Worm (Caenorhabditis elegans): ENCODE measurements around the gene col-103.
A peak's percentile ranks its signal among the peaks of the same experiment; 100 is the strongest.

col-103 gene

DNA sequence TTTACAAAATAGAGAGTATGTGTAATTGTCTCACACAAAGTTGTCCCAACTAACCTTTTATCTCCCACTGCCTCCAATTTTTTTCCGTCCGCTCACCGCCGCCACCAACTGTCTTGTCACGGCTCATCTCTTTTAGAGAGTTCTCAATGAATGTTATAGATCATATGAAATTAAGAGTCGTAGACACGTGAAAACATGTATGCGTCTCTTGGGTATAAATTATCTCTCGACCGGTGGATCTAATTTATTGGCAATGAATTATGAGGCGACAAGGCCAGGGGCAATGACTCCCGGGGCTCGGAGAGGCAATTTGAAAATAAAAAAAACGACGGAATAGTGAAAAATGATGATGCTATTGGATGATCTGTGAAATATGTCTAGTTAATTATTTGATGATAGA, 22.8 kb downstream of the col-103 start:
- TF ChIP-seq ceh-28 (tag; optimal IDR thresholded peaks at IDR 0.05) (no peak), ceh-82 (tag; optimal IDR thresholded peaks at IDR 0.05) (no peak), nhr-11 (tag; optimal IDR thresholded peaks at IDR 0.05) (no peak), nhr-67 (tag; optimal IDR thresholded peaks at IDR 0.05) (no peak), ceh-9 (tag; optimal IDR thresholded peaks at IDR 0.05) (no peak), unc-62 (GFP tag; optimal IDR thresholded peaks at IDR 0.05) (no peak), nfya-1 (tag; optimal IDR thresholded peaks at IDR 0.05; ENCODE audit: insufficient read depth) (peak; percentile 17), ztf-11 (tag; optimal IDR thresholded peaks at IDR 0.05) (no peak), lin-39 (tag; optimal IDR thresholded peaks at IDR 0.05) (peak; percentile 2), snpc-4 (tag; optimal IDR thresholded peaks at IDR 0.05) (no peak), R02D3.7 (tag; optimal IDR thresholded peaks at IDR 0.05) (no peak), egl-5 (tag; optimal IDR thresholded peaks at IDR 0.05) (peak; percentile 87), fkh-2 (tag; optimal IDR thresholded peaks at IDR 0.05) (no peak), unc-39 (tag; optimal IDR thresholded peaks at IDR 0.05) (no peak), nhr-43 (tag; optimal IDR thresholded peaks at IDR 0.05; ENCODE audit: poor library complexity, severe bottlenecking) (no peak), nhr-28 (tag; optimal IDR thresholded peaks at IDR 0.05) (no peak), lin-15B (tag; optimal IDR thresholded peaks at IDR 0.05) (no peak)

DNA sequence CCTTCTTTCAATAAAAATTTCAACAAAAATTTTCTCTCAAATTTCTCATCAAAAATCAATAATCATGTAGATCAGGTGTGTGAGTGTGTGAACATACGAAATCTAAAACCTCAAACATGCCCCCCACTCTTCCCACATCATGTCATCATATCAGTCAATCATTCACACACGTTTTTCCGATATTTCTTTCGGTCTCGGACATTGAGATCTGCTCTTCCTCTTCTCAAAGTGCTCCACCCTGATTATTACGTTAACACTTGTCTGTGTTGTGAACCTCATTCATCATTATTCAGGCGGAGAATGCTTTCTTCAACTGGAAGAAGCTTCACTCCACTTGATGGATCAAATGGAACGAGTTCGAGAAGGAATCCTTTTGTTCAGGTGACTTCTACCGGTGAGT, 27.0 kb downstream of the col-103 start, which contains the start of gene kvs-5:
Gene kvs-5, plus strand, starts transcription at position 301 of the 400 bp plus-strand sequence.
- TF ChIP-seq fkh-2 (tag; optimal IDR thresholded peaks at IDR 0.05) (no peak), pha-4 (tag; optimal IDR thresholded peaks at IDR 0.05) (no peak), snpc-4 (tag; optimal IDR thresholded peaks at IDR 0.05) (no peak), nhr-11 (tag; optimal IDR thresholded peaks at IDR 0.05) (no peak), nhr-25 (tag; optimal IDR thresholded peaks at IDR 0.05) (no peak), ceh-16 (tag; optimal IDR thresholded peaks at IDR 0.05) (no peak), eor-1 (tag; optimal IDR thresholded peaks at IDR 0.05) (no peak), nhr-43 (tag; optimal IDR thresholded peaks at IDR 0.05; ENCODE audit: poor library complexity, severe bottlenecking) (no peak), ama-1 (optimal IDR thresholded peaks at IDR 0.05) (no peak), ztf-11 (tag; optimal IDR thresholded peaks at IDR 0.05) (no peak), zag-1 (tag; optimal IDR thresholded peaks at IDR 0.05) (no peak), mml-1 (tag; optimal IDR thresholded peaks at IDR 0.05) (no peak), lin-15B (tag; optimal IDR thresholded peaks at IDR 0.05) (no peak), hmg-11 (tag; optimal IDR thresholded peaks at IDR 0.05) (no peak), ceh-28 (tag; optimal IDR thresholded peaks at IDR 0.05) (no peak), daf-12 (tag; optimal IDR thresholded peaks at IDR 0.05) (no peak), egl-5 (tag; optimal IDR thresholded peaks at IDR 0.05) (no peak)

DNA sequence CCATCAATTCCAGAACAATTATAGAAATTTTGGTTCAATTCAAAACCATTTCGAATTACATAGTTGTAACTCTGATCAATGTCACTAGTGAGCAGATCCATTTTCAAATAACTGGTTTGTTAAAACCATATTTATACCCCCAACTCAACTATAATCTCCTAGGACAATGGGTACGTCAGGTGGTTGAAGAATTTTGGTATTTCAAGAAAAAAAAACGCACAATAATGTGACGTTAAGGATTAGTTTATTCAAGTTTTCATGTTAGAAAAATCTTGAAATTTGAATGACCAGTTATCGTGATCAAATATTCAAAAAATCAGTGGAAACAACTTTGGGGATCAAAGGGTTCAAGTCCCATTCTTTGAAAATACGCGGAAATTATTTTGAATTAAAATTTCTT, 32.5 kb downstream of the col-103 start, which contains the start of gene srt-24:
Gene srt-24, minus strand, starts transcription at position 101 of the 400 bp plus-strand sequence.
- TF ChIP-seq mdl-1 (tag; optimal IDR thresholded peaks at IDR 0.05), result no peak
- TF ChIP-seq ztf-4 (tag; optimal IDR thresholded peaks at IDR 0.05), result no peak
- no peak for TF ChIP-seq skn-1 (tag; optimal IDR thresholded peaks at IDR 0.05)
- no peak for TF ChIP-seq ceh-16 (tag; optimal IDR thresholded peaks at IDR 0.05)
- no peak for TF ChIP-seq nhr-23 (tag; optimal IDR thresholded peaks at IDR 0.05)
- TF ChIP-seq tbx-2 (tag; optimal IDR thresholded peaks at IDR 0.05), result no peak
- no peak for TF ChIP-seq sea-2 (GFP tag; optimal IDR thresholded peaks at IDR 0.05)
- no peak for TF ChIP-seq daf-12 (tag; optimal IDR thresholded peaks at IDR 0.05)

DNA sequence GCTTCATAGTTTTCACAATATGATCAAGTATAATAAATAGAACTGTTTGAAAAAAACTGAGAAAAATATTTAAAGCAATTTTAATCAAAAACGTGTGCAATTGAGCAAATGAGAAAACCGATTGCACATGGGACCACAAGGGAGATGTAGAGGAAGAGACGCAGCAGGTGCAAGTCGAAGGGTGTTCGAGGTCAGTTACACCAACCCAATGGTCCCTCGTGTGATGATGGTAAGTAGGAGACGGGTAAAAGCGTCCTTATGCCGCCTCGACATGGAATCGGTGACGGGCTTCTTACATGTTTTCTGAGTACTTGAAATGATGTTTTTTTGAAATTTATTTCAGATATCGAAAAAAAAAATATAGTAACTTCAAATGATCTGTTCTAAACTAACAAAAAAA, 35.4 kb downstream of the col-103 start, which contains the start of gene Y55F3C.9:
Gene Y55F3C.9, minus strand, starts transcription at position 101 of the 400 bp plus-strand sequence.
- TF ChIP-seq hmg-11 (tag; optimal IDR thresholded peaks at IDR 0.05) (no peak), mdl-1 (tag; optimal IDR thresholded peaks at IDR 0.05) (no peak), unc-39 (tag; optimal IDR thresholded peaks at IDR 0.05) (no peak), nhr-11 (tag; optimal IDR thresholded peaks at IDR 0.05) (no peak)

DNA sequence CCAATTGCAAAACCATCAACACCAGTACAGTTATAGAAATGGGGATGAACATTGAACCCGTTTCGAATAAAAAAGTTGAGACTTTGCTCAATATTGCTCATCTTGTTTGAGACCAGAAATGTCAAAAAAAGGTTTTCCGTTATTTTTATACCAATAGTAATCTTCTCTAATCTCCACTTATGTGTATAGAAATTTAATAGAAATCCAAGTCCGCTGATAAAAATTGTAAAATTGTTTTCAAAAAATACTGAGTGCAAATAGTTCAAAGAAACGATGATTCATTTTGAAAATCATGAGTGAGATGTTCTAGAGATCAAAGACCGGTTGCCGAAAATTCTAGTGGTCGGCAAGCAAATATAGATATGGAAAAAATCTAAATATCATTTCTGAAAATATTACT, 44.1 kb downstream of the col-103 start, which contains the start of gene Y55F3C.10:
Gene Y55F3C.10, minus strand, starts transcription at position 101 of the 400 bp plus-strand sequence.
- TF ChIP-seq fkh-2 (tag; optimal IDR thresholded peaks at IDR 0.05), result no peak
- no peak for TF ChIP-seq egl-27 (tag; optimal IDR thresholded peaks at IDR 0.05)
- no peak for TF ChIP-seq nhr-43 (tag; optimal IDR thresholded peaks at IDR 0.05; ENCODE audit: poor library complexity, severe bottlenecking)
- no peak for TF ChIP-seq snpc-4 (tag; optimal IDR thresholded peaks at IDR 0.05)
- TF ChIP-seq nhr-76 (tag; optimal IDR thresholded peaks at IDR 0.05), result no peak
- no peak for TF ChIP-seq daf-12 (tag; optimal IDR thresholded peaks at IDR 0.05)
- no peak for TF ChIP-seq aly-2 (tag; optimal IDR thresholded peaks at IDR 0.05)
- no peak for TF ChIP-seq elt-3 (tag; optimal IDR thresholded peaks at IDR 0.05)
- no peak for TF ChIP-seq ztf-11 (tag; optimal IDR thresholded peaks at IDR 0.05)
- TF ChIP-seq nhr-12 (tag; optimal IDR thresholded peaks at IDR 0.05), result no peak
- no peak for TF ChIP-seq mml-1 (tag; optimal IDR thresholded peaks at IDR 0.05)
- TF ChIP-seq nhr-11 (tag; optimal IDR thresholded peaks at IDR 0.05), result no peak
- no peak for TF ChIP-seq elt-2 (tag; optimal IDR thresholded peaks at IDR 0.05)
- no peak for TF ChIP-seq ceh-82 (tag; optimal IDR thresholded peaks at IDR 0.05)

Data from whole organism, L3 larva.